Fruit fly (Drosophila melanogaster) whole organism, embryonic: ENCODE results near the gene CG42827.

Experiments used
- Adf1 ChIP-seq: fragments of 200-800 bp; sonication (Bioruptor generic); IDR thresholded peaks from 2 replicates; pipeline ENCODE4 v1.3.6; 2022; ENCODE audit warnings: missing biosample characterization, missing genetic modification characterization
- Bdp1 ChIP-seq: fragments of 200-800 bp; sonication (Bioruptor generic); optimal IDR thresholded peaks from 3 replicates; lab custom pipeline; 2016; ENCODE audit warnings: missing biosample characterization, missing genetic modification characterization
- CG11560 ChIP-seq: fragments of 200-800 bp; sonication (Bioruptor generic); IDR thresholded peaks from 3 replicates; pipeline ENCODE4 v1.3.6; 2022; ENCODE audit warnings: missing biosample characterization, missing genetic modification characterization
- CG1647 ChIP-seq: fragments of 200-800 bp; sonication (Bioruptor generic); optimal IDR thresholded peaks from 3 replicates; lab custom pipeline; 2016; ENCODE audit warnings: missing biosample characterization, missing genetic modification characterization
- CG2199 ChIP-seq: fragments of 200-800 bp; sonication (Bioruptor generic); IDR thresholded peaks from 3 replicates; pipeline ENCODE4 v1.3.6; 2022; ENCODE audit warnings: missing biosample characterization, missing genetic modification characterization
- CG2202 ChIP-seq: fragments of 200-800 bp; sonication (Bioruptor generic); optimal IDR thresholded peaks from 2 replicates; lab custom pipeline; 2018; ENCODE audit warnings: missing biosample characterization, mild to moderate bottlenecking, missing genetic modification characterization
- CG3163 ChIP-seq: fragments of 200-800 bp; sonication (Bioruptor generic); optimal IDR thresholded peaks from 3 replicates; lab custom pipeline; 2016; ENCODE audit warnings: missing biosample characterization, missing genetic modification characterization
- CG3407 ChIP-seq: fragments of 200-800 bp; sonication (Bioruptor generic); optimal IDR thresholded peaks from 2 replicates; lab custom pipeline; 2018; ENCODE audit warnings: missing biosample characterization, mild to moderate bottlenecking, missing genetic modification characterization
- CG34376 ChIP-seq: fragments of 200-800 bp; sonication (Bioruptor generic); optimal IDR thresholded peaks from 2 replicates; lab custom pipeline; 2018; ENCODE audit warnings: missing biosample characterization, mild to moderate bottlenecking, missing genetic modification characterization
- CG3847 ChIP-seq: fragments of 200-800 bp; sonication (Bioruptor generic); IDR thresholded peaks from 2 replicates; pipeline ENCODE4 v1.3.6; 2022; ENCODE audit warnings: missing biosample characterization, missing genetic modification characterization
- CG6683 ChIP-seq: fragments of 200-800 bp; sonication (Bioruptor generic); optimal IDR thresholded peaks from 2 replicates; lab custom pipeline; 2017; ENCODE audit warnings: missing biosample characterization, mild to moderate bottlenecking, missing genetic modification characterization, missing genetic modification reagents
- CG7372 ChIP-seq: fragments of 200-800 bp; sonication (Bioruptor generic); IDR thresholded peaks from 2 replicates; pipeline ENCODE4 v1.3.6; 2022; ENCODE audit warnings: missing biosample characterization, missing genetic modification characterization
- CG7556 ChIP-seq: fragments of 200-800 bp; sonication (Bioruptor generic); optimal IDR thresholded peaks from 2 replicates; lab custom pipeline; 2017; ENCODE audit warnings: missing biosample characterization, mild to moderate bottlenecking, missing genetic modification characterization
- CG9437 ChIP-seq: fragments of 200-800 bp; sonication (Bioruptor generic); optimal IDR thresholded peaks from 2 replicates; lab custom pipeline; 2018; ENCODE audit warnings: missing biosample characterization, mild to moderate bottlenecking, missing genetic modification characterization
- CG9876 ChIP-seq: fragments of 200-800 bp; sonication (Bioruptor generic); optimal IDR thresholded peaks from 2 replicates; lab custom pipeline; 2016; ENCODE audit warnings: missing biosample characterization, missing genetic modification characterization
- CkIIα-i1 ChIP-seq: fragments of 200-800 bp; sonication (Bioruptor generic); IDR thresholded peaks from 2 replicates; pipeline ENCODE4 v1.3.6; 2022; ENCODE audit warnings: missing biosample characterization, missing genetic modification characterization
- D19A ChIP-seq: fragments of 200-800 bp; optimal IDR thresholded peaks from 3 replicates; lab custom pipeline; 2019; ENCODE audit warnings: missing biosample characterization, mild to moderate bottlenecking, missing genetic modification characterization, moderate library complexity
- Dref ChIP-seq: fragments of 200-800 bp; sonication (Bioruptor generic); IDR thresholded peaks from 2 replicates; pipeline ENCODE4 v1.3.6; 2022; ENCODE audit warnings: missing biosample characterization, missing genetic modification characterization
- Gsc ChIP-seq: fragments of 200-800 bp; sonication (Bioruptor generic); IDR thresholded peaks from 2 replicates; pipeline ENCODE4 v1.3.6; 2022; ENCODE audit warnings: missing biosample characterization, missing genetic modification characterization
- Hr51 ChIP-seq, 2 experiments: fragments of 200-800 bp; sonication (Bioruptor generic); optimal IDR thresholded peaks; 2 replicates in 1 of 2; 3 replicates in 1 of 2; lab custom pipeline; 2016 to 2018; ENCODE audit warnings: missing biosample characterization in 2 of 2, missing genetic modification characterization in 2 of 2, mild to moderate bottlenecking in 1 of 2, moderate library complexity in 1 of 2
- Hr78 ChIP-seq, 2 experiments: fragments of 200-800 bp in 1 of 2; fragments of >200 bp in 1 of 2; sonication (Bioruptor generic) in 1 of 2; optimal IDR thresholded peaks; 2 replicates each; lab custom pipeline; 2017 to 2019; ENCODE audit warnings: missing biosample characterization in 2 of 2, missing genetic modification characterization in 2 of 2, mild to moderate bottlenecking in 1 of 2, moderate library complexity in 1 of 2
- Jarid2 ChIP-seq: fragments of 200-800 bp; sonication (Bioruptor generic); optimal IDR thresholded peaks from 3 replicates; lab custom pipeline; 2017; ENCODE audit warnings: mild to moderate bottlenecking, missing biosample characterization, missing genetic modification reagents, missing genetic modification characterization
- Lim3 ChIP-seq: fragments of 200-800 bp; sonication (Bioruptor generic); IDR thresholded peaks from 2 replicates; pipeline ENCODE4 v1.3.6; 2022; ENCODE audit warnings: missing biosample characterization, missing genetic modification characterization
- MESR4 ChIP-seq: fragments of 200-800 bp; sonication (Bioruptor generic); optimal IDR thresholded peaks from 2 replicates; lab custom pipeline; 2018; ENCODE audit warnings: missing biosample characterization, mild to moderate bottlenecking, missing genetic modification characterization, moderate library complexity
- Med ChIP-seq: fragments of 200-800 bp; sonication (Bioruptor generic); peaks from one replicate; lab custom pipeline; 2016; ENCODE audit warnings: missing biosample characterization, missing genetic modification characterization, mild to moderate bottlenecking, inconsistent platforms, moderate library complexity
- Mrtf ChIP-seq: fragments of 200-800 bp; sonication (Bioruptor generic); IDR thresholded peaks from 3 replicates; pipeline ENCODE4 v1.3.6; 2022; ENCODE audit warnings: missing biosample characterization, missing genetic modification characterization
- NC2α ChIP-seq: fragments of 200-800 bp; sonication (Bioruptor generic); optimal IDR thresholded peaks from 2 replicates; lab custom pipeline; 2016; ENCODE audit warnings: missing biosample characterization, missing genetic modification characterization
- NC2β ChIP-seq: fragments of 200-800 bp; sonication (Bioruptor generic); optimal IDR thresholded peaks from 2 replicates; lab custom pipeline; 2016; ENCODE audit warnings: missing biosample characterization, missing genetic modification characterization
- Rx ChIP-seq: fragments of 200-800 bp; sonication (Bioruptor generic); IDR thresholded peaks from 2 replicates; pipeline ENCODE4 v1.3.6; 2022; ENCODE audit warnings: missing biosample characterization, missing genetic modification characterization
- Six4 ChIP-seq: fragments of 200-800 bp; sonication (Bioruptor generic); optimal IDR thresholded peaks from 2 replicates; lab custom pipeline; 2016; ENCODE audit warnings: missing biosample characterization, missing genetic modification characterization
- ase ChIP-seq: fragments of 200-800 bp; sonication (Bioruptor generic); IDR thresholded peaks from 3 replicates; pipeline ENCODE4 v1.3.6; 2022; ENCODE audit warnings: missing biosample characterization, missing genetic modification characterization
- br ChIP-seq: fragments of >200 bp; optimal IDR thresholded peaks from 2 replicates; lab custom pipeline; 2017
- cas ChIP-seq: fragments of 200-800 bp; sonication (Bioruptor generic); IDR thresholded peaks from 2 replicates; pipeline ENCODE4 v1.3.6; 2022; ENCODE audit warnings: missing biosample characterization, missing genetic modification characterization
- chif ChIP-seq, 2 experiments: fragments of 200-800 bp; sonication (Bioruptor generic); optimal IDR thresholded peaks; 3 replicates each; lab custom pipeline; 2016; ENCODE audit warnings: missing biosample characterization in 2 of 2, missing genetic modification characterization in 2 of 2
- croc ChIP-seq: fragments of 200-800 bp; sonication (Bioruptor generic); conservative IDR thresholded peaks from 3 replicates; pipeline ENCODE4 v1.3.6; 2022; ENCODE audit warnings: missing biosample characterization, missing genetic modification characterization
- en ChIP-seq: fragments of 200-800 bp; sonication (Bioruptor generic); optimal IDR thresholded peaks from 2 replicates; lab custom pipeline; 2016; ENCODE audit warnings: missing biosample characterization, missing genetic modification characterization
- eve ChIP-seq, 2 experiments: fragments of >200 bp; optimal IDR thresholded peaks; 2 replicates each; lab custom pipeline; 2017; ENCODE audit warnings: missing biosample characterization in 2 of 2, missing genetic modification characterization in 2 of 2
- eyg ChIP-seq: fragments of 200-800 bp; sonication (Bioruptor generic); optimal IDR thresholded peaks from 3 replicates; lab custom pipeline; 2016; ENCODE audit warnings: missing biosample characterization, missing genetic modification characterization
- her ChIP-seq: fragments of 200-800 bp; sonication (Bioruptor generic); optimal IDR thresholded peaks from 2 replicates; lab custom pipeline; 2016; ENCODE audit warnings: missing biosample characterization, missing genetic modification characterization
- insv ChIP-seq, 2 experiments: fragments of 200-800 bp; sonication (Bioruptor generic); optimal IDR thresholded peaks; 3 replicates each; lab custom pipeline; 2016 to 2018; ENCODE audit warnings: missing biosample characterization in 2 of 2, missing genetic modification characterization in 2 of 2
- klu ChIP-seq: fragments of 200-800 bp; sonication (Bioruptor generic); IDR thresholded peaks from 2 replicates; pipeline ENCODE4 v1.3.6; 2022; ENCODE audit warnings: missing biosample characterization, missing genetic modification characterization
- lilli ChIP-seq: fragments of 200-800 bp; sonication (Bioruptor generic); optimal IDR thresholded peaks from 3 replicates; lab custom pipeline; 2016; ENCODE audit warnings: missing biosample characterization, missing genetic modification characterization
- maf-S ChIP-seq: fragments of 200-800 bp; sonication (Bioruptor generic); optimal IDR thresholded peaks from 2 replicates; lab custom pipeline; 2016; ENCODE audit warnings: missing biosample characterization, missing genetic modification characterization
- nerfin-1 ChIP-seq: fragments of 200-800 bp; sonication (Bioruptor generic); optimal IDR thresholded peaks from 3 replicates; lab custom pipeline; 2019; ENCODE audit warnings: missing biosample characterization, mild to moderate bottlenecking, missing genetic modification characterization, moderate library complexity
- nerfin-2 ChIP-seq: fragments of 200-800 bp; sonication (Bioruptor generic); IDR thresholded peaks from 2 replicates; pipeline ENCODE4 v1.3.6; 2022; ENCODE audit warnings: missing biosample characterization, missing genetic modification characterization; ENCODE audit not compliant: partially characterized antibody
- org-1 ChIP-seq: fragments of 200-800 bp; sonication (Bioruptor generic); optimal IDR thresholded peaks from 2 replicates; lab custom pipeline; 2017; ENCODE audit warnings: missing biosample characterization, missing genetic modification characterization
- otp ChIP-seq: fragments of 200-800 bp; sonication (Bioruptor generic); IDR thresholded peaks from 3 replicates; pipeline ENCODE4, ENCODE4 v1.3.6; 2022; ENCODE audit warnings: missing biosample characterization, missing genetic modification characterization
- schlank ChIP-seq: fragments of 200-800 bp; sonication (Bioruptor generic); optimal IDR thresholded peaks from 2 replicates; lab custom pipeline; 2018; ENCODE audit warnings: missing biosample characterization, mild to moderate bottlenecking, missing genetic modification characterization
- shn ChIP-seq: fragments of 200-800 bp; sonication (Bioruptor generic); optimal IDR thresholded peaks from 3 replicates; lab custom pipeline; 2016; ENCODE audit warnings: missing biosample characterization, missing genetic modification characterization
- sqz ChIP-seq: fragments of 200-800 bp; sonication (Bioruptor generic); optimal IDR thresholded peaks from 3 replicates; lab custom pipeline; 2018; ENCODE audit warnings: missing biosample characterization, mild to moderate bottlenecking, missing genetic modification characterization
- tll ChIP-seq, 2 experiments: fragments of 200-800 bp in 1 of 2; fragments of >200 bp in 1 of 2; sonication (Bioruptor generic) in 1 of 2; optimal IDR thresholded peaks; 2 replicates each; lab custom pipeline; 2017 to 2019; ENCODE audit warnings: missing biosample characterization in 2 of 2, missing genetic modification characterization in 2 of 2, mild to moderate bottlenecking in 1 of 2, moderate library complexity in 1 of 2

The CG42827 gene

dm6 chr3R:23356920-23357386 is 15.8 kb upstream of the CG42827 start (continued):
- TF ChIP-seq eyg (GFP tag; lab: Kevin White, UChicago) (no peak), CG9876 (GFP tag; lab: Kevin White, UChicago) (no peak), her (GFP tag; lab: Kevin White, UChicago) (no peak), CG3163 (GFP tag; lab: Kevin White, UChicago) (no peak), CG3847 (GFP tag; lab: Robert Waterston, UW) (peak; percentile 67), cas (peak; percentile 46; the same call in 1 of the 2 replicates), Six4 (GFP tag; lab: Kevin White, UChicago) (peak; percentile 74), nerfin-2 (GFP tag; lab: Robert Waterston, UW) (no peak), CG34376 (GFP tag; lab: Kevin White, UChicago) (no peak), Med (GFP tag; lab: Kevin White, UChicago) (peak; percentile 73), org-1 (GFP tag; lab: Kevin White, UChicago) (peak; percentile 73), eve (GFP tag; optimal IDR thresholded peaks at IDR 0.05; lab: Kevin White, UChicago) (no peak), lilli (GFP tag; lab: Kevin White, UChicago) (peak; percentile 56), otp (GFP tag; lab: Robert Waterston, UW) (0 out of 3 replicates have a peak, but pooled peaks have one; percentile 46), Hr51 (GFP tag; optimal IDR thresholded peaks at IDR 0.05; lab: Kevin White, UChicago) (peak in 1 of 2 experiments; percentile 98), Mrtf (GFP tag; lab: Robert Waterston, UW) (peak; percentile 47; the same call in 1 of the 3 replicates), chif (GFP tag; optimal IDR thresholded peaks at IDR 0.05; lab: Kevin White, UChicago) (peak in 1 of 2 experiments; percentile 0), insv (GFP tag; optimal IDR thresholded peaks at IDR 0.05; lab: Kevin White, UChicago) (peak in 1 of 2 experiments; percentile 46), Jarid2 (no peak), CG2202 (tag; lab: Kevin White, UChicago) (peak; percentile 65), klu (GFP tag; lab: Robert Waterston, UW) (0 out of 2 replicates have a peak, but pooled peaks have one; percentile 16), schlank (no peak), CG11560 (tag; lab: Robert Waterston, UW) (no peak), nerfin-1 (peak; percentile 59), CG1647 (GFP tag; lab: Kevin White, UChicago) (no peak), Adf1 (GFP tag; lab: Robert Waterston, UW) (peak; percentile 26), Rx (GFP tag; lab: Robert Waterston, UW) (no peak), CG7556 (peak; percentile 90), NC2α (GFP tag; lab: Kevin White, UChicago) (no peak), CG9437 (GFP tag; lab: Kevin White, UChicago) (peak; percentile 91), sqz (GFP tag; lab: Kevin White, UChicago) (peak; percentile 38), CG7372 (peak; percentile 62; the same call in 1 of the 2 replicates), tll (GFP tag; optimal IDR thresholded peaks at IDR 0.05; lab: Kevin White, UChicago) (no peak), MESR4 (GFP tag; lab: Kevin White, UChicago) (no peak), Gsc (GFP tag; lab: Robert Waterston, UW) (no peak), ase (peak; percentile 36; the same call in 1 of the 3 replicates), croc (GFP tag; lab: Robert Waterston, UW) (peak; percentile 60), Lim3 (GFP tag; lab: Robert Waterston, UW) (no peak), en (GFP tag; lab: Kevin White, UChicago) (no peak), D19A (peak; percentile 88), CG6683 (GFP tag; lab: Kevin White, UChicago) (no peak), shn (no peak), Dref (GFP tag; lab: Robert Waterston, UW) (no peak), NC2β (no peak), maf-S (GFP tag; lab: Kevin White, UChicago) (no peak), Bdp1 (GFP tag; lab: Kevin White, UChicago) (no peak), CG3407 (peak; percentile 66), br (no peak), CkIIα-i1 (GFP tag; lab: Robert Waterston, UW) (no peak), CG2199 (GFP tag; lab: Robert Waterston, UW) (no peak), Hr78 (GFP tag; optimal IDR thresholded peaks at IDR 0.05; lab: Kevin White, UChicago) (peak in 1 of 2 experiments; percentile 63)
